Worm (Caenorhabditis elegans) whole organism, dauer: Measurements from ENCODE around the gene clec-199.
"Not testable (repeated sequence)": the region's sequence is repeated elsewhere in the genome, so short reads cannot be mapped to it uniquely, and the experiment has no call there.

ENCODE experiments used
- unc-62 ChIP-seq: sonication (generic microtip); optimal IDR thresholded peaks from 2 replicates; lab custom pipeline; 2017; ENCODE audit warnings: missing biosample characterization, missing genetic modification reagents, missing genetic modification characterization

clec-199 gene

ce11 chrIV:17351586-17351985 lies at the start of gene clec-199:
Gene clec-199 (plus strand): TSS chrIV:17351886.
- TF ChIP-seq unc-62 (GFP tag; lab: Kevin White, UChicago): no peak

- TF ChIP-seq unc-62 (GFP tag; lab: Kevin White, UChicago): no peak
These were observed 49.8 kb upstream of the clec-199 start, which contains the start of gene ifta-2 for ce11 chrIV:17301933-17302332. Gene ifta-2 (minus strand): TSS chrIV:17302033.

ce11 chrIV:17307223-17307622 lies 44.5 kb upstream of the clec-199 start, which contains the start of gene T28F3.8:
Gene T28F3.8 (minus strand): TSS chrIV:17307323.
- TF ChIP-seq unc-62 (GFP tag; lab: Kevin White, UChicago): not testable (repeated sequence)

ce11 chrIV:17308211-17308610 lies 43.5 kb upstream of the clec-199 start, which contains the start of gene T28F3.9:
Gene T28F3.9 (plus strand): TSS chrIV:17308511.
- TF ChIP-seq unc-62 (GFP tag; lab: Kevin White, UChicago): no peak

- no peak for TF ChIP-seq unc-62 (GFP tag; lab: Kevin White, UChicago)
These were observed 39.8 kb upstream of the clec-199 start, which contains the start of gene snf-9 for ce11 chrIV:17311842-17312241. Gene snf-9 (plus strand): TSS chrIV:17312142.

ce11 chrIV:17316398-17316797 lies 35.3 kb upstream of the clec-199 start, which contains the start of gene C49C3.20:
Gene C49C3.20 (minus strand): TSS chrIV:17316498.
- TF ChIP-seq unc-62 (GFP tag; lab: Kevin White, UChicago): no peak

ce11 chrIV:17320445-17320844 lies 31.2 kb upstream of the clec-199 start, which contains the start of gene C49C3.4:
Gene C49C3.4 (plus strand): TSS chrIV:17320795.
- TF ChIP-seq unc-62 (GFP tag; lab: Kevin White, UChicago): no peak

- no peak for TF ChIP-seq unc-62 (GFP tag; lab: Kevin White, UChicago)
These were observed 22.9 kb upstream of the clec-199 start, which contains the start of gene ceh-88 for ce11 chrIV:17328834-17329233. Gene ceh-88 (plus strand): TSS chrIV:17329188.

- TF ChIP-seq unc-62 (GFP tag; lab: Kevin White, UChicago): no peak
These were observed 20.5 kb upstream of the clec-199 start, which contains the start of gene C49C3.6 for ce11 chrIV:17331100-17331577. Gene C49C3.6 (plus strand): TSS chrIV:17331527.

- no peak for TF ChIP-seq unc-62 (GFP tag; lab: Kevin White, UChicago)
These were observed 19.4 kb upstream of the clec-199 start, which contains the start of gene C49C3.7 for ce11 chrIV:17332261-17332660. Gene C49C3.7 (plus strand): TSS chrIV:17332561.

ce11 chrIV:17333542-17334281 lies 18.0 kb upstream of the clec-199 start, which contains the start of gene C49C3.15:
Gene C49C3.15 (plus strand): TSS chrIV:17334231.
- no peak for TF ChIP-seq unc-62 (GFP tag; lab: Kevin White, UChicago)

- no peak for TF ChIP-seq unc-62 (GFP tag; lab: Kevin White, UChicago)
These were observed 16.7 kb upstream of the clec-199 start, which contains the start of gene C49C3.8 for ce11 chrIV:17335031-17335430. Gene C49C3.8 (plus strand): TSS chrIV:17335203.

ce11 chrIV:17338920-17339510 lies 12.7 kb upstream of the clec-199 start, which contains the start of gene C49C3.10:
Gene C49C3.10 (minus strand): TSS chrIV:17338970.
- TF ChIP-seq unc-62 (GFP tag; lab: Kevin White, UChicago): no peak

- TF ChIP-seq unc-62 (GFP tag; lab: Kevin White, UChicago): no peak
These were observed 10.7 kb upstream of the clec-199 start for ce11 chrIV:17341033-17341432.

ce11 chrIV:17342179-17342578 lies 9.5 kb upstream of the clec-199 start, which contains the start of gene C49C3.9:
Gene C49C3.9 (minus strand): TSS chrIV:17342314.
- TF ChIP-seq unc-62 (GFP tag; lab: Kevin White, UChicago): no peak

ce11 chrIV:17342667-17343066 lies 9.0 kb upstream of the clec-199 start, which contains the start of gene C49C3.21:
Gene C49C3.21 (plus strand): TSS chrIV:17342967.
- TF ChIP-seq unc-62 (GFP tag; lab: Kevin White, UChicago): no peak
